Worm (Caenorhabditis elegans) whole organism, young adult: Measurements from ENCODE around the gene ceh-38.

Source experiments
- F23B12.7 ChIP-seq: sonication (generic microtip); optimal IDR thresholded peaks from 2 replicates; lab custom pipeline; 2017; ENCODE audit warnings: missing genetic modification characterization, mild to moderate bottlenecking, missing compliant biosample characterization, antibody characterized with exemption, moderate library complexity; ENCODE audit not compliant: insufficient read depth
- F33H1.4 ChIP-seq: fragments of 200-800 bp; sonication (Bioruptor generic); IDR thresholded peaks from 2 replicates; pipeline ENCODE4 v1.3.6; 2022; ENCODE audit warnings: missing genetic modification reagents, missing genetic modification characterization, missing compliant biosample characterization
- Y53F4B.3 ChIP-seq: fragments of 200-800 bp; sonication (Bioruptor generic); IDR thresholded peaks from 2 replicates; pipeline ENCODE4 v1.3.6; 2022; ENCODE audit warnings: missing genetic modification reagents, missing genetic modification characterization, missing compliant biosample characterization
- aptf-2 ChIP-seq: fragments of 200-800 bp; sonication (Bioruptor generic); conservative IDR thresholded peaks from 2 replicates; pipeline ENCODE4 v1.3.6; 2022; ENCODE audit warnings: missing genetic modification reagents, missing genetic modification characterization, missing compliant biosample characterization
- ets-4 ChIP-seq: fragments of 200-800 bp; sonication (Bioruptor generic); optimal IDR thresholded peaks from 2 replicates; lab custom pipeline; 2018; ENCODE audit warnings: mild to moderate bottlenecking, missing genetic modification characterization, missing compliant biosample characterization
- hmg-20 ChIP-seq: fragments of 200-800 bp; sonication (Bioruptor generic); IDR thresholded peaks from 2 replicates; pipeline ENCODE4 v1.3.6; 2022; ENCODE audit warnings: missing genetic modification reagents, missing genetic modification characterization, missing compliant biosample characterization
- lin-40 ChIP-seq: sonication (generic microtip); optimal IDR thresholded peaks from 2 replicates; lab custom pipeline; 2016; ENCODE audit warnings: missing genetic modification characterization, mild to moderate bottlenecking, missing compliant biosample characterization, missing genotype, missing genetic modification reagents
- nhr-90 ChIP-seq: sonication (generic microtip); optimal IDR thresholded peaks from 2 replicates; lab custom pipeline; 2016; ENCODE audit warnings: missing genotype, mild to moderate bottlenecking, missing genetic modification characterization, missing compliant biosample characterization
- sdz-38 ChIP-seq: sonication (generic microtip); optimal IDR thresholded peaks from 2 replicates; lab custom pipeline; 2016; ENCODE audit warnings: missing genotype, missing genetic modification characterization, missing compliant biosample characterization
- xnd-1 ChIP-seq: sonication (generic microtip); optimal IDR thresholded peaks from 2 replicates; lab custom pipeline; 2016; ENCODE audit warnings: missing genotype, missing genetic modification reagents, missing genetic modification characterization, missing compliant biosample characterization

DNA sequence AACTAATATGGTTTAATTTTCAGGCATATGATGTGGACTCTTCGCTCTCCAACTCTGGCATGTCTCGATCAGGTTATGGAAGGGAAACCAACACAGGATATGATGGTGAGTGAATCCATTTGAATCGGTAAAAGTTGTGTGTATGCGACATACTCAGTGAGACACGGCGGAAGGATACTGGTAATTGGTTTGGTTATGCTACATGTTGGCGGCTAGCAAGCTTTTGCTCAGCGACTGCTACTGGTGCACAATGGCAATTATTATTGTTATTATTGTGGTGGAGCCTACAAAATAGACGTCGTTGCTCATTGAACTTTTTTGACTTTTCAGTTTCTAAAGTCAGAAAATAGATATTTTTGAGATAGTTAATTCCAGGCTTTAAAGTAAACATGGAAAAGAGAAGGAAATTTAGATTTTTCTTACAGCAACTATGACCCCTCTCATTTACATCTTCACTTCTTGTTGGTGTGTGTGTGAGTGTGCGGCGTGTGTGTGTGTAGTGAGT lies 10.5 kb upstream of the ceh-38 start:
- TF ChIP-seq ets-4 (no peak), Y53F4B.3 (GFP tag; lab: Robert Waterston, UW) (no peak), lin-40 (tag; lab: Kevin White, UChicago) (no peak), sdz-38 (tag; lab: Kevin White, UChicago) (no peak), F23B12.7 (tag; lab: Kevin White, UChicago) (no peak), aptf-2 (no peak), F33H1.4 (no peak), nhr-90 (tag; lab: Kevin White, UChicago) (no peak), hmg-20 (no peak), xnd-1 (tag; lab: Kevin White, UChicago) (no peak)
